Fruit fly (Drosophila melanogaster) whole organism, pupa: ENCODE data around the gene Cngl.
A peak's percentile ranks its signal among the peaks of the same experiment; 100 is the strongest.

Experiments used
- CG10348 ChIP-seq: fragments of 200-800 bp; sonication (Bioruptor generic); IDR thresholded peaks from 2 replicates; pipeline ENCODE4 v1.3.6; 2022; ENCODE audit warnings: missing biosample characterization, missing genetic modification characterization
- CG8159 ChIP-seq: fragments of 200-800 bp; sonication (Bioruptor generic); optimal IDR thresholded peaks from 3 replicates; lab custom pipeline; 2018; ENCODE audit warnings: missing biosample characterization, mild to moderate bottlenecking, missing genetic modification characterization, moderate library complexity
- CG9948 ChIP-seq: fragments of 200-800 bp; sonication (Bioruptor generic); optimal IDR thresholded peaks from 2 replicates; lab custom pipeline; 2018; ENCODE audit warnings: missing biosample characterization, mild to moderate bottlenecking, missing genetic modification characterization, moderate library complexity
- D1 ChIP-seq: fragments of 200-800 bp; sonication (Bioruptor generic); optimal IDR thresholded peaks from 2 replicates; lab custom pipeline; 2018; ENCODE audit warnings: missing biosample characterization, mild to moderate bottlenecking, missing genetic modification characterization, moderate library complexity
- EcR ChIP-seq: fragments of 200-800 bp; sonication (Bioruptor generic); optimal IDR thresholded peaks from 3 replicates; lab custom pipeline; 2019; ENCODE audit warnings: missing biosample characterization, missing genetic modification characterization, mild to moderate bottlenecking, moderate library complexity, missing genetic modification reagents
- Pif1A ChIP-seq: fragments of 200-800 bp; sonication (Bioruptor generic); optimal IDR thresholded peaks from 3 replicates; lab custom pipeline; 2016; ENCODE audit warnings: missing biosample characterization, missing genetic modification characterization
- Snoo ChIP-seq: fragments of 200-800 bp; sonication (Bioruptor generic); optimal IDR thresholded peaks from 3 replicates; lab custom pipeline; 2017; ENCODE audit warnings: missing biosample characterization, mild to moderate bottlenecking, missing genetic modification characterization, inconsistent platforms
- fd96Ca ChIP-seq: fragments of 200-800 bp; sonication (Bioruptor generic); IDR thresholded peaks from 3 replicates; pipeline ENCODE4 v1.3.6; 2022; ENCODE audit warnings: missing biosample characterization, missing genetic modification characterization

dm6 chrX:15363649-15364048, 77.4 kb downstream of the Cngl start:
- TF ChIP-seq fd96Ca (no peak), D1 (tag; lab: Kevin White, UChicago) (no peak), CG10348 (no peak), Pif1A (GFP tag; lab: Kevin White, UChicago) (no peak), Snoo (no peak), CG8159 (tag; lab: Kevin White, UChicago) (peak; percentile 38), EcR (no peak), CG9948 (tag; lab: Kevin White, UChicago) (no peak)
